Fruit fly (Drosophila melanogaster): Measurements from ENCODE around the gene CG3402.
A peak's percentile ranks its signal among the peaks of the same experiment; 100 is the strongest.

The CG3402 gene

DNA sequence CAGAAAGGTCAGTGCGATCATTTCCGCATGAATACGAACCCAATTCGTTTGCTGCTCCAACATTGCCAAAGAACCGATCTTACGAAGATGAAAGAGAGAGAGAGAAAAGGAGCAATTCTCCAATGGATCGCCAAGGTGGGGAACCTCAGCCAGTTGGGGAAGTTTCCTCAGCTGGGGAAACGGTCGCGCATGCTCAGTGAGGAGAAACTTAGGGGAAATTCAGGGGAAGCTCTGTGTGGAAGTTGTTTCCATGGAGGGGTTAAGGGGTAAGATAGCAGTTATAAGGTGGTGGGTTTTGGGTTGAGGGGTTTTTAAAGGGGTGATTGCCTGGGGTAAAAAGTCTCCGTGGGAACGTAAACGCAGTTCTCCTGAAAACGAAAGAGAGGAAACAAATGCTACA, 20.6 kb upstream of the CG3402 start (continued):
- peak; percentile 46 for TF ChIP-seq Tbp (GFP tag; optimal IDR thresholded peaks at IDR 0.05)
- TF ChIP-seq Aef1 (GFP tag; IDR thresholded peaks at IDR 0.05): no peak
- TF ChIP-seq Deaf1 (tag; optimal IDR thresholded peaks at IDR 0.05): peak; percentile 94
- TF ChIP-seq Dip3 (GFP tag; optimal IDR thresholded peaks at IDR 0.05): no peak
- peak; percentile 63 for TF ChIP-seq hkb (optimal IDR thresholded peaks at IDR 0.05)
- no peak for TF ChIP-seq hkb (GFP tag; IDR thresholded peaks at IDR 0.05)
- TF ChIP-seq Atf6 (GFP tag; IDR thresholded peaks at IDR 0.05): no peak
- no peak for TF ChIP-seq nmo (GFP tag; optimal IDR thresholded peaks at IDR 0.05)
- no peak for TF ChIP-seq pb (GFP tag; optimal IDR thresholded peaks at IDR 0.05)
- no peak for TF ChIP-seq CG11085 (GFP tag; IDR thresholded peaks at IDR 0.05)
- no peak for TF ChIP-seq peb (GFP tag; IDR thresholded peaks at IDR 0.05)
- no peak for TF ChIP-seq CG34422 (GFP tag; IDR thresholded peaks at IDR 0.05)
- TF ChIP-seq CG4820 (GFP tag; optimal IDR thresholded peaks at IDR 0.05): no peak
- TF ChIP-seq Gsc (GFP tag; IDR thresholded peaks at IDR 0.05): no peak
- no peak for TF ChIP-seq bigmax (GFP tag; optimal IDR thresholded peaks at IDR 0.05)
- no peak for TF ChIP-seq Ets65A (GFP tag)
- no peak for TF ChIP-seq Bdp1 (GFP tag; optimal IDR thresholded peaks at IDR 0.05)
- TF ChIP-seq zfh2 (GFP tag; optimal IDR thresholded peaks at IDR 0.05): no peak
- peak; percentile 52 for TF ChIP-seq nerfin-2 (GFP tag; IDR thresholded peaks at IDR 0.05; ENCODE audit: partially characterized antibody)
- no peak for TF ChIP-seq Dek (tag; optimal IDR thresholded peaks at IDR 0.05)
- TF ChIP-seq CG34376 (GFP tag; optimal IDR thresholded peaks at IDR 0.05): no peak
- no peak for TF ChIP-seq dimm (GFP tag; IDR thresholded peaks at IDR 0.05)
- TF ChIP-seq gfzf (GFP tag; optimal IDR thresholded peaks at IDR 0.05): no peak
- TF ChIP-seq sens (GFP tag): peak; percentile 41
- TF ChIP-seq Dad (GFP tag; optimal IDR thresholded peaks at IDR 0.05): no peak
- TF ChIP-seq z (GFP tag; IDR thresholded peaks at IDR 0.05): no peak
- TF ChIP-seq CG11456 (GFP tag; IDR thresholded peaks at IDR 0.05): no peak
- no peak for TF ChIP-seq CG12744 (GFP tag; optimal IDR thresholded peaks at IDR 0.05)
- TF ChIP-seq mld (GFP tag; IDR thresholded peaks at IDR 0.05; ENCODE audit: partially characterized antibody): no peak
- TF ChIP-seq Nf-YC (tag; optimal IDR thresholded peaks at IDR 0.05): peak; percentile 94
- peak; percentile 53; the same call in 1 of the 3 replicates for TF ChIP-seq CG6791 (GFP tag; IDR thresholded peaks at IDR 0.05; ENCODE audit: partially characterized antibody)
- TF ChIP-seq E2f2 (GFP tag; IDR thresholded peaks at IDR 0.05): no peak
- TF ChIP-seq CG7839 (tag; optimal IDR thresholded peaks at IDR 0.05): no peak
- TF ChIP-seq wdn (GFP tag; IDR thresholded peaks at IDR 0.05): no peak
- no peak for TF ChIP-seq lilli (GFP tag; optimal IDR thresholded peaks at IDR 0.05)
- TF ChIP-seq bbx (GFP tag; IDR thresholded peaks at IDR 0.05; ENCODE audit: partially characterized antibody): no peak; the same call in 1 of the 2 replicates
- no peak for TF ChIP-seq CG8290 (GFP tag; optimal IDR thresholded peaks at IDR 0.05)
- no peak for TF ChIP-seq CG8290 (tag; optimal IDR thresholded peaks at IDR 0.05)
- no peak for TF ChIP-seq Sox100B (GFP tag; optimal IDR thresholded peaks at IDR 0.05)
- TF ChIP-seq eve (GFP tag; optimal IDR thresholded peaks at IDR 0.05): no peak
- no peak for TF ChIP-seq CG1233 (GFP tag; optimal IDR thresholded peaks at IDR 0.05)
- TF ChIP-seq CG6765 (GFP tag; optimal IDR thresholded peaks at IDR 0.05): no peak
- no peak for TF ChIP-seq cad (GFP tag; optimal IDR thresholded peaks at IDR 0.05)
- no peak for TF ChIP-seq caup (GFP tag; optimal IDR thresholded peaks at IDR 0.05; ENCODE audit: severe bottlenecking)
- peak; percentile 30; the same call in 1 of the 2 replicates for TF ChIP-seq chm (GFP tag; IDR thresholded peaks at IDR 0.05)
- TF ChIP-seq pros (GFP tag; optimal IDR thresholded peaks at IDR 0.05): peak; percentile 54
- TF ChIP-seq CG10209 (GFP tag; optimal IDR thresholded peaks at IDR 0.05): no peak
- no peak for TF ChIP-seq CG2889 (GFP tag; IDR thresholded peaks at IDR 0.05)
- no peak for TF ChIP-seq CG7963 (GFP tag; IDR thresholded peaks at IDR 0.05; ENCODE audit: partially characterized antibody)
- no peak for TF ChIP-seq CG17359 (tag; optimal IDR thresholded peaks at IDR 0.05)
- TF ChIP-seq Trl (optimal IDR thresholded peaks at IDR 0.05): peak; percentile 42 to 65
- no peak for TF ChIP-seq Trl (GFP tag; optimal IDR thresholded peaks at IDR 0.05)
- no peak for TF ChIP-seq gcm (GFP tag; optimal IDR thresholded peaks at IDR 0.05)
- no peak for TF ChIP-seq slbo (GFP tag; IDR thresholded peaks at IDR 0.05)

Data from whole organism, embryonic.